Worm (Caenorhabditis elegans): Measurements from ENCODE around the gene skr-5.

The skr-5 gene

ce11 chrV:17379932-17380331 is 32.2 kb downstream of the skr-5 start, which contains the start of gene Y20C6A.4 (continued):
- TF ChIP-seq mab-9 (GFP tag; IDR thresholded peaks at IDR 0.05), result no peak
- no peak for TF ChIP-seq mep-1 (tag; optimal IDR thresholded peaks at IDR 0.05)

DNA sequence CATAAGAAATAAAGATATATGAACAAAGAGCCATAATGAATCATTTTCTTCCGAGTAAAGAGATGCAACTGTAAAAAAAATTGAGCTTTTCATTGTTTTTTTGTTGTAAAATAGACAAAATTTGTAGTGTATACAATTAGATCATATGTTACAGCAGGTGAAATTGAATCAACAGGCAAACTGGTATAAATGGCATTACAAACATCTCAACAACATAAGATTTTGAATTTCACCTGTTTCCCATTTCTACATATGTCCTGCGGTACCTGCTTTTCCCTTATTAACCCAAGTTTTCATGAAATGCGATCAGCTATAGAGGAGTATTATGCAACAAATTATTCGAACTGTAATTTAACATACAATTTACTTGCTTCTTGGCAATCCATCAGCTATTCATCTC is 47.7 kb downstream of the skr-5 start, which contains the start of gene srh-120:
srh-120 (plus strand) TSS at position 301 of the 400 bp plus-strand sequence.
- TF ChIP-seq lin-35 (GFP tag; optimal IDR thresholded peaks at IDR 0.05) (no peak), efl-1 (optimal IDR thresholded peaks at IDR 0.05) (no peak), efl-1 (GFP tag; optimal IDR thresholded peaks at IDR 0.05 in 1 of 2) (peak in 1 of 2 experiments; percentile 39), fkh-4 (tag; optimal IDR thresholded peaks at IDR 0.05; ENCODE audit: borderline replicate concordance) (no peak)

All from whole organism, L1 larva.